Worm (Caenorhabditis elegans): ENCODE measurements around the gene K05F1.8.

Gene K05F1.8

ce11 chrII:5844694-5845129, 45.3 kb upstream of the K05F1.8 start (continued):
- TF ChIP-seq rpc-1 (optimal IDR thresholded peaks at IDR 0.05) (peak; percentile 21), rpc-1 (tag; optimal IDR thresholded peaks at IDR 0.05) (peak; percentile 29), dox-1 (GFP tag; IDR thresholded peaks at IDR 0.05) (peak; percentile 99), chd-7 (tag; optimal IDR thresholded peaks at IDR 0.05) (peak; percentile 100), Y53F4B.3 (GFP tag; IDR thresholded peaks at IDR 0.05) (peak; percentile 81), efl-1 (GFP tag; optimal IDR thresholded peaks at IDR 0.05) (peak; percentile 49), F23B12.7 (tag; optimal IDR thresholded peaks at IDR 0.05; ENCODE audit: insufficient read depth) (peak; percentile 98), ztf-22 (GFP tag; optimal IDR thresholded peaks at IDR 0.05) (peak; percentile 98), unc-62 (GFP tag; optimal IDR thresholded peaks at IDR 0.05) (peak; percentile 67), tlf-1 (GFP tag; optimal IDR thresholded peaks at IDR 0.05) (peak; percentile 99), dpff-1 (tag; optimal IDR thresholded peaks at IDR 0.05) (peak; percentile 81), ztf-6 (GFP tag; IDR thresholded peaks at IDR 0.05) (peak; percentile 95), aptf-3 (GFP tag; IDR thresholded peaks at IDR 0.05) (peak; percentile 81), ekl-4 (GFP tag; IDR thresholded peaks at IDR 0.05) (peak; percentile 99), madf-8 (GFP tag; conservative IDR thresholded peaks at IDR 0.05) (peak; percentile 84), F33H1.4 (GFP tag; IDR thresholded peaks at IDR 0.05) (peak; percentile 81), bed-2 (GFP tag; IDR thresholded peaks at IDR 0.05) (peak; percentile 94), B0019.2 (GFP tag; conservative IDR thresholded peaks at IDR 0.05) (peak; percentile 82), snpc-3.4 (tag; optimal IDR thresholded peaks at IDR 0.05) (peak; percentile 99), ama-1 (optimal IDR thresholded peaks at IDR 0.05) (peak; percentile 100), ama-1 (GFP tag; optimal IDR thresholded peaks at IDR 0.05) (peak; percentile 91 to 94), attf-5 (GFP tag; optimal IDR thresholded peaks at IDR 0.05) (peak; percentile 95), lin-26 (GFP tag; IDR thresholded peaks at IDR 0.05) (peak; percentile 96), hlh-26 (GFP tag; conservative IDR thresholded peaks at IDR 0.05) (no peak), attf-6 (GFP tag; IDR thresholded peaks at IDR 0.05) (peak; percentile 100), attf-3 (GFP tag; conservative IDR thresholded peaks at IDR 0.05) (peak; percentile 84), fkh-3 (tag; optimal IDR thresholded peaks at IDR 0.05) (peak; percentile 86), ZK185.1 (tag; optimal IDR thresholded peaks at IDR 0.05; ENCODE audit: poor library complexity, severe bottlenecking) (peak; percentile 98), hsf-1 (GFP tag; IDR thresholded peaks at IDR 0.05) (peak; percentile 82), rec-8 (tag; optimal IDR thresholded peaks at IDR 0.05) (peak; percentile 86 to 93), B0035.1 (tag; optimal IDR thresholded peaks at IDR 0.05) (peak; percentile 97), ztf-18 (tag; optimal IDR thresholded peaks at IDR 0.05) (peak; percentile 88), egl-44 (GFP tag; IDR thresholded peaks at IDR 0.05) (peak; percentile 95), lir-1 (GFP tag; conservative IDR thresholded peaks at IDR 0.05) (peak; percentile 94), K11D2.4 (GFP tag; IDR thresholded peaks at IDR 0.05) (peak; percentile 98), tbx-9 (tag; optimal IDR thresholded peaks at IDR 0.05; ENCODE audit: borderline replicate concordance) (no peak), nfya-1 (tag; optimal IDR thresholded peaks at IDR 0.05; ENCODE audit: borderline replicate concordance, insufficient read depth) (no peak), D2030.7 (GFP tag; IDR thresholded peaks at IDR 0.05) (peak; percentile 99), hmg-1.2 (GFP tag; IDR thresholded peaks at IDR 0.05) (peak; percentile 95), pha-4 (tag; optimal IDR thresholded peaks at IDR 0.05) (peak; percentile 99), T26A5.8 (tag; optimal IDR thresholded peaks at IDR 0.05) (peak; percentile 81), B0261.1 (tag; optimal IDR thresholded peaks at IDR 0.05) (peak; percentile 58), sdz-38 (tag; optimal IDR thresholded peaks at IDR 0.05) (peak; percentile 59), gei-17 (GFP tag; optimal IDR thresholded peaks at IDR 0.05) (peak; percentile 95), zim-3 (tag; optimal IDR thresholded peaks at IDR 0.05) (peak; percentile 95), lag-1 (GFP tag; IDR thresholded peaks at IDR 0.05) (peak; percentile 94), ceh-79 (tag; optimal IDR thresholded peaks at IDR 0.05) (peak; percentile 97), ztf-25 (GFP tag; IDR thresholded peaks at IDR 0.05) (peak; percentile 80), ccch-3 (GFP tag; optimal IDR thresholded peaks at IDR 0.05) (peak; percentile 31)

All from whole organism, young adult.